Worm (Caenorhabditis elegans) whole organism, early embryonic: ENCODE results near the gene F54C9.14.

Source experiments
- B0310.2 ChIP-seq: sonication (generic microtip); optimal IDR thresholded peaks from 2 replicates; lab custom pipeline; 2016; ENCODE audit warnings: mild to moderate bottlenecking, missing genetic modification characterization, missing compliant biosample characterization
- F13C5.2 ChIP-seq: sonication (generic microtip); optimal IDR thresholded peaks from 2 replicates; lab custom pipeline; 2017; ENCODE audit warnings: mild to moderate bottlenecking, missing genetic modification characterization, inconsistent platforms, missing compliant biosample characterization
- aly-1 ChIP-seq: sonication (generic microtip); optimal IDR thresholded peaks from 2 replicates; lab custom pipeline; 2016; ENCODE audit warnings: missing genetic modification characterization, missing compliant biosample characterization
- ama-1 ChIP-seq: fragments of 150-350 bp; optimal IDR thresholded peaks from 2 replicates; lab custom pipeline; 2014
- ceh-13 ChIP-seq: fragments of 200-800 bp; sonication (Bioruptor generic); optimal IDR thresholded peaks from 2 replicates; lab custom pipeline; 2018; ENCODE audit warnings: mild to moderate bottlenecking, missing genetic modification characterization, missing compliant biosample characterization
- ceh-36 ChIP-seq: sonication (generic microtip); optimal IDR thresholded peaks from 2 replicates; lab custom pipeline; 2016; ENCODE audit warnings: missing genetic modification characterization, inconsistent platforms, missing compliant biosample characterization
- ets-7 ChIP-seq: sonication (generic microtip); optimal IDR thresholded peaks from 2 replicates; lab custom pipeline; 2016; ENCODE audit warnings: missing genotype, missing genetic modification characterization, missing compliant biosample characterization
- flt-1 ChIP-seq: fragments of 200-800 bp; sonication (Bioruptor generic); IDR thresholded peaks from 2 replicates; pipeline ENCODE4 v1.3.6; 2022; ENCODE audit warnings: missing genetic modification characterization, missing compliant biosample characterization
- hmbx-1 ChIP-seq: sonication (generic microtip); optimal IDR thresholded peaks from 2 replicates; lab custom pipeline; 2016; ENCODE audit warnings: mild to moderate bottlenecking, missing genetic modification characterization, missing compliant biosample characterization
- hmg-4 ChIP-seq: fragments of 200-800 bp; sonication (Bioruptor generic); optimal IDR thresholded peaks from 2 replicates; lab custom pipeline; 2018; ENCODE audit warnings: mild to moderate bottlenecking, missing genetic modification characterization, missing compliant biosample characterization
- hnd-1 ChIP-seq: sonication (generic microtip); optimal IDR thresholded peaks from 2 replicates; lab custom pipeline; 2016; ENCODE audit warnings: missing genetic modification characterization, missing compliant biosample characterization
- pes-1 ChIP-seq: fragments of 200-800 bp; sonication (Bioruptor generic); IDR thresholded peaks from 2 replicates; pipeline ENCODE4 v1.3.6; 2022; ENCODE audit warnings: missing genetic modification reagents, missing genetic modification characterization, missing compliant biosample characterization
- scrt-1 ChIP-seq: fragments of 200-800 bp; sonication (Bioruptor generic); IDR thresholded peaks from 2 replicates; pipeline ENCODE4 v1.3.6; 2022; ENCODE audit warnings: missing genetic modification characterization, missing compliant biosample characterization
- sea-1 ChIP-seq: fragments of 200-800 bp; sonication (Bioruptor generic); conservative IDR thresholded peaks from 2 replicates; pipeline ENCODE4 v1.3.6; 2022; ENCODE audit warnings: missing genetic modification characterization, missing compliant biosample characterization
- tbx-11 ChIP-seq: fragments of 200-800 bp; sonication (Bioruptor generic); IDR thresholded peaks from 2 replicates; pipeline ENCODE4 v1.3.6; 2022; ENCODE audit warnings: missing genetic modification characterization, missing compliant biosample characterization
- tbx-37 ChIP-seq: fragments of 200-800 bp; sonication (Bioruptor generic); conservative IDR thresholded peaks from 2 replicates; pipeline ENCODE4 v1.3.6; 2022; ENCODE audit warnings: missing genetic modification reagents, missing genetic modification characterization, missing compliant biosample characterization
- tra-4 ChIP-seq: sonication (generic microtip); optimal IDR thresholded peaks from 2 replicates; lab custom pipeline; 2017; ENCODE audit warnings: missing genetic modification characterization, missing compliant biosample characterization

Gene F54C9.14

DNA sequence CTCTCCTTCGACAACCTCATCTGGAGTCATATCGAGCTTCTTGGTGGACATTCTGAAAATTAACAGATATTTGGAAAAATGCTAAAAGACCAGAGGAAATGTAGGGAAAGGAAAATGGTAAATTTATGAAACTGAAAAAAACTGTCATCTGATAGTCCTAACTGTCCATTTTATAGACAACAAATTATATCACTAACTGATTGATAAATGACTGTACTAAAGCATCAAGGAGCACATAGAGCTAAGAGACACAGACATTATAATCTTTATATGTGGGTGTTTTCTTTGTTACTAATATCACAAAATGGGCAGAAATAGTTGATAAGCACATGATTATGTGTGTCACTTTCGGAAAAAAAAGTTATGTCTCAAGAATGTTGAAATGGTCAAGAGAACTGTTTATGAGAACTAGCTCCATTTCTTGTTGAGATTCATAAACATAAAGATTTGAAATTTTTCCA lies 4.7 kb downstream of the F54C9.14 start, which contains the start of gene F54C9.3:
Gene F54C9.3 (minus strand): TSS at position 51 of the 461 bp plus-strand sequence.
- TF ChIP-seq hnd-1 (tag; lab: Kevin White, UChicago) (no peak), sea-1 (GFP tag; lab: Robert Waterston, UW) (no peak), flt-1 (GFP tag; lab: Robert Waterston, UW) (no peak), ama-1 (lab: Kevin White, UChicago) (no peak), ceh-13 (GFP tag; lab: Kevin White, UChicago) (no peak), tbx-37 (GFP tag; lab: Robert Waterston, UW) (no peak), B0310.2 (no peak), pes-1 (GFP tag; lab: Robert Waterston, UW) (no peak), hmbx-1 (tag; lab: Kevin White, UChicago) (no peak), ceh-36 (no peak), aly-1 (tag; lab: Kevin White, UChicago) (no peak), F13C5.2 (tag; lab: Kevin White, UChicago) (no peak), tbx-11 (no peak), ets-7 (no peak), scrt-1 (GFP tag; lab: Robert Waterston, UW) (no peak)

DNA sequence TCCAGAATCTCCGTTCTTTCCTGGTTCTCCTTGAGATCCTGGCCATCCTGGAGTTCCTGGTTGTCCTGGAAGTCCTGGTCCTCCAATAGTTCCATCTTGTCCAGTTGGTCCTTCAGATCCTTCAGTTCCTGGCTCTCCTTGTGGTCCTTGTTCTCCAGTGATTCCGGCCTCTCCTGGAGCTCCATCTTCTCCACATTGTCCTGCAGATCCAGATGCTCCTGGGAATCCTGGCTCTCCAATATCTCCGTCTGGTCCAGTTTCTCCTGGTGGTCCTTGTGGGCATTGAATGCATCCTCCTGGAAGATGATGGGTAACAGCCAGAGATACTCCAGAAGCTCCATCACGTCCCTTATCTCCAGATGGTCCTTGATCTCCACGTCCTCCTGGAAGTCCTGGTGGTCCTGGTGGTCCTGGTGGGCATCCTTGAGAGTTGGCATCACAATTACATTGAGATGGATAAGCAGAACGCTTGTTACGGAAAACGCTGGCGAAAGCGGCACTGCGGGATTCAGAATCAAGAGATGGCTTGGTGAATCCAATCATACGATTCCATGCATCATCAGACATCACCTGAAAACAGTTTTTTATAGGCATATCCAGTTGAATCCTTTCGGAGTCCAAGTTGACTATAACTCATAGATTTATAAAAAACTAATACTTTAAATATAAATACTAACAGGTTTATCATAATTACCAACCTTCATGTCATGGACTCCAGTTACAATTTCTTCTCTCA lies 6.3 kb downstream of the F54C9.14 start:
- TF ChIP-seq flt-1 (GFP tag; lab: Robert Waterston, UW) (no peak), ceh-36 (no peak), sea-1 (GFP tag; lab: Robert Waterston, UW) (0 out of 2 replicates have a peak, but pooled peaks have one; percentile 30)

DNA sequence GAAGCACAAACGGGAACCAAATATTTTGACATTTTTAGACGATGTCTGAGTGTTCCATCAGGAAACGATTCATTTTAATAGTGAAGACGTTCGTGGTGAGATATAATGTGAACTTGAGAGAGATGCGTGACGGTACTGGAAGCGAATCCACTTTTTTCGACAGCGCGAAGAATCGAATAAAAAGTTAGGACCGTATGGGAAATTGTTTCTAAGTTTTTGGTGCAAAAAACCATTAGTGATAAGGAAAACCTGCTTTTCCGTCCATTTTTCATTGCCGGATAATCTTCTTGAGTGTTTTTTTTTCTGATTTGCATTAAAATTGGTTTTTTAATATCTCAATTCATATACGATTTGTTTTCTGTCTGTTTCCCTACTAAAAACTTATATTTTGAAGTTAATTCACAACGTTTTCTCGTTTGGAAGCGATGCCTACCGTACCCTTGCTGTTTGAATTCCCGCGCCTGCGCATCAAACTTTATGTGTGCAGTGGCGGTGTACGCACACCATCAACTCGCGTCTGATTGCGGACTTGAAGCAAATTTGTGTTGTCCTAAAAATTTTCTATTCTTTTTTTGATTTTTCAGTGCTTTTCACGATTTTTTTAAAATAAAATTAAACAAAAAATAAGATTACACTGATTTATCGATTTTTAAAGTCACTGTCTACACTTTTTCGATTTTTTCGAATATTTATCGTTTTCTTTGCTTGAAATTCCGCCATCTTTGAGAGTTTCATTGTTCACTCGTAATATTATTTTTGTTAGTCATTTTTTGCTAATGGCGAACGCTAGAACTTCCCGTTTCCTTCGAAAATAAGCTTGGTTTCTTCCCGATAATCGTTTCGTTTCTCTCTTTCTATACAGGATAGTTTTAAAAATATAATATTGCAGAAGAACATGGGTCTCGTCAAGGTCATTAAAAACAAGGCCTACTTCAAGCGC lies 7.2 kb downstream of the F54C9.14 start, which contains the start of the genes col-38 and rpl-5:
Gene col-38 (minus strand): TSS at position 51 of the 940 bp plus-strand sequence.
Gene rpl-5 (plus strand): TSS at position 890 of the 940 bp plus-strand sequence.
- TF ChIP-seq ama-1 (lab: Kevin White, UChicago) = no peak
- TF ChIP-seq ets-7 = no peak
- no peak for TF ChIP-seq sea-1 (GFP tag; lab: Robert Waterston, UW)
- no peak for TF ChIP-seq ceh-13 (GFP tag; lab: Kevin White, UChicago)
- no peak for TF ChIP-seq B0310.2
- TF ChIP-seq flt-1 (GFP tag; lab: Robert Waterston, UW) = peak; percentile 38; the same call in 1 of the 2 replicates
- peak; percentile 73 for TF ChIP-seq F13C5.2 (tag; lab: Kevin White, UChicago)
- TF ChIP-seq scrt-1 (GFP tag; lab: Robert Waterston, UW) = no peak
- TF ChIP-seq tbx-11 = no peak
- no peak for TF ChIP-seq hmbx-1 (tag; lab: Kevin White, UChicago)
- peak; percentile 39 for TF ChIP-seq hmg-4 (GFP tag; lab: Kevin White, UChicago)

DNA sequence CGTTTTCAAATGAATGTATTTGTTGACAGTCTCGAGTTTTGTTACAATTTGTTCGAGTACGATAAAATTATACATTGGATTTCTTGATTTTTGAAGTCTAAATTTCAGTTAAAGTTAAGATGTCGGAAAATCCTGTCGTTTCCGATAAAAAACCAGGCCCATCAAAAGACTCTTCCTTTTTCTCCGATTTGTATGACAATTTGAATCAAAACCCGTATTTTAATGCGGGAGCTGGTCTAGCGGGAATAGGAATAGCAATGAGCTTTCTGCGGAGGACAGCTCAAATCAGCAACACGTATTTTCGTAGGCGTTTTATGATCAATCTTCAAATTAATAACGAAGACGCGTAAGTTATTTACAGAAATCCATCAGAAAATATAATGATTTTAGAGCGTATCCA lies 8.9 kb downstream of the F54C9.14 start, which contains the start of gene bcs-1:
Gene bcs-1 (plus strand): TSS at position 109 of the 400 bp plus-strand sequence.
- TF ChIP-seq ets-7 (no peak), flt-1 (GFP tag; lab: Robert Waterston, UW) (no peak), hmg-4 (GFP tag; lab: Kevin White, UChicago) (no peak), tbx-11 (no peak), scrt-1 (GFP tag; lab: Robert Waterston, UW) (no peak), ceh-13 (GFP tag; lab: Kevin White, UChicago) (no peak)

DNA sequence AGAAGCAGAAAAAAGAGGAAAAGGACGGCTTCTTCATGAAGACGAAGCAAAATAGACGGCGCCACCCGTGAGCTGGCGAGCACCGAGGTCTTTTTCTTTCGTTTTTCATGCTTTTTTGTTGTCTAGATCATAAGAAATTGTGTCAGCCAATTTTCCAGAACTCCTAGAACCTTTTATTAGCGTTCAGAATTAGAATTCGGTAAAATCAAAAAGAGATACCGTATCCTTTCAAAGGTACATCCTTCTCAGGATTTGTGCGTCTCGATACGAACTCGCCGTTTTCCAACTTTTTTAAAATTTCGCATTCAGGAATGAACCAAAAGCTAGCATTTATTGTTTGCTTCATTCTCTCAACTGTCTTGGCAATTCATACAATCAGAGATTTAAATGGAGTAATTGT lies 10.9 kb downstream of the F54C9.14 start, which contains the start of gene F54C9.7:
Gene F54C9.7 (plus strand): TSS at position 301 of the 400 bp plus-strand sequence.
- TF ChIP-seq hmbx-1 (tag; lab: Kevin White, UChicago) (no peak), tra-4 (no peak), hmg-4 (GFP tag; lab: Kevin White, UChicago) (no peak), sea-1 (GFP tag; lab: Robert Waterston, UW) (no peak), B0310.2 (no peak), aly-1 (tag; lab: Kevin White, UChicago) (no peak), tbx-11 (no peak), F13C5.2 (tag; lab: Kevin White, UChicago) (no peak), ceh-13 (GFP tag; lab: Kevin White, UChicago) (no peak), tbx-37 (GFP tag; lab: Robert Waterston, UW) (no peak), flt-1 (GFP tag; lab: Robert Waterston, UW) (no peak), ama-1 (lab: Kevin White, UChicago) (no peak), hnd-1 (tag; lab: Kevin White, UChicago) (no peak), ets-7 (no peak)

- no peak for TF ChIP-seq ceh-13 (GFP tag; lab: Kevin White, UChicago)
- TF ChIP-seq ama-1 (lab: Kevin White, UChicago) = no peak
- no peak for TF ChIP-seq B0310.2
- TF ChIP-seq pes-1 (GFP tag; lab: Robert Waterston, UW) = no peak
- TF ChIP-seq flt-1 (GFP tag; lab: Robert Waterston, UW) = no peak
- TF ChIP-seq F13C5.2 (tag; lab: Kevin White, UChicago) = no peak
- TF ChIP-seq hmg-4 (GFP tag; lab: Kevin White, UChicago) = no peak
- no peak for TF ChIP-seq scrt-1 (GFP tag; lab: Robert Waterston, UW)
- TF ChIP-seq tra-4 = no peak
- no peak for TF ChIP-seq aly-1 (tag; lab: Kevin White, UChicago)
These were observed 13.1 kb downstream of the F54C9.14 start, which contains the start of gene puf-5 for ce11 chrII:8575184-8575583. puf-5 (plus strand) TSS chrII:8575541.
